Fruit fly (Drosophila melanogaster): ENCODE measurements around the gene CG31368.

CG31368 gene

DNA sequence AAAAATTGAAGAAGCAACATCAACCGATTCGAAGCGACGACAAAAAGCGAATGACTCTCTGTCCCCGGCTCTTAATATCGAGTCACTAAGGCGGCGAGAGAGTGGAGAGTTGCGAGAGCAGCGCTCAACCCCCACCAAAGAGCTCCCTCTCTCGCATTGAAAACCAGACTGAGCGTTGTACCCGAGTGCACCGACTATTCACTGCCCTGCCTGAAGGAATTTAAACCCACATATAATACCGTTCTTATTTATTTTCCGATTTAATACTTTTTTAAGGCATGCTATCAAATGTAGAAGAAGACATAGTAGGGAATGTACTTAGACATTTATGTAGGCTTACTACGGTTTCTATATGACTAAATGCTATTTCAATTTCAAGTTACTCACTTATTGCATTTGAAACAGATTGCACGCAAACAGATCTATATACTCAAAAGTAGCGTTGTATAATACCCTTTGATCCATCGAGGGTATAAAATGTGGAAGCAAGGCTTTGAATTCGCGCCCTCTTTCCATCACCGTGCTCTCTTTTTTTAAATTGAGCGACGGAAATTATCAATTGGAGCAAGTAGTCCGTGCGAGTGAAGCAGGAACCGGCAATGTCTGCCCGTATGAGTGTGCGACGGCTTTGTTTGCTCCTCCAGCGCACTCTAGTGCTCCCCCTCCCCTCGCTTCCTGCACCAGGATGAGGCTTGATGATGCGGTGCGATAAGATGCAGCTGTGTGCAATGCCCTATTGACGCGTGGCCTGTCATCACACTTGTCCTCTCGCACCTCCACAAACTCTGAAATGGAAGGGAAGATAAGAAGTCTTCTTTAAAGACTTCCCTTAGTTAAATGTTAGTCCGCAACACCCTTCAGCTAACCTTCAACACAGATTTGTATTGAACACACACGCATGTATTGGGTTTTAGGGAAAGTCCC is 4.8 kb downstream of the CG31368 start, which contains the start of gene mthl5 (continued):
- no peak for TF ChIP-seq pb (GFP tag; optimal IDR thresholded peaks at IDR 0.05)
- peak; percentile 55 for TF ChIP-seq HmgZ (tag; optimal IDR thresholded peaks at IDR 0.05)
- TF ChIP-seq CG2712 (tag; optimal IDR thresholded peaks at IDR 0.05), result peak; percentile 90
- TF ChIP-seq lilli (GFP tag; optimal IDR thresholded peaks at IDR 0.05), result peak; percentile 85
- TF ChIP-seq ara (GFP tag; IDR thresholded peaks at IDR 0.05), result peak; percentile 74; the same call in 1 of the 2 replicates
- TF ChIP-seq tx (GFP tag; optimal IDR thresholded peaks at IDR 0.05), result peak; percentile 79
- TF ChIP-seq jing (GFP tag; optimal IDR thresholded peaks at IDR 0.05), result peak; percentile 74
- peak; percentile 61 for TF ChIP-seq CG14965 (GFP tag; optimal IDR thresholded peaks at IDR 0.05; ENCODE audit: borderline replicate concordance)
- TF ChIP-seq CG11560 (tag; IDR thresholded peaks at IDR 0.05), result peak; percentile 53; the same call in 1 of the 3 replicates
- peak; percentile 41; the same call in 2 of the 3 replicates for TF ChIP-seq B-H1 (GFP tag; IDR thresholded peaks at IDR 0.05)
- no peak for TF ChIP-seq CG4854 (GFP tag; optimal IDR thresholded peaks at IDR 0.05)
- peak; percentile 86 for TF ChIP-seq CG7839 (tag; optimal IDR thresholded peaks at IDR 0.05)
- TF ChIP-seq CG10462 (GFP tag; optimal IDR thresholded peaks at IDR 0.05), result peak; percentile 69
- no peak for TF ChIP-seq CG6683 (GFP tag; optimal IDR thresholded peaks at IDR 0.05)
- peak; percentile 84 for TF ChIP-seq grau (tag; optimal IDR thresholded peaks at IDR 0.05)
- TF ChIP-seq CG34422 (GFP tag; IDR thresholded peaks at IDR 0.05), result peak; percentile 46; the same call in 2 of the 3 replicates
- TF ChIP-seq caup (GFP tag; optimal IDR thresholded peaks at IDR 0.05; ENCODE audit: severe bottlenecking), result peak; percentile 70
- peak; percentile 37 for TF ChIP-seq p53 (GFP tag; optimal IDR thresholded peaks at IDR 0.05)
- peak; percentile 84 for TF ChIP-seq fd96Cb (tag; optimal IDR thresholded peaks at IDR 0.05)
- no peak for TF ChIP-seq D (optimal IDR thresholded peaks at IDR 0.05)
- peak; percentile 87 for TF ChIP-seq D (GFP tag; optimal IDR thresholded peaks at IDR 0.05)
- TF ChIP-seq CG5245 (GFP tag; optimal IDR thresholded peaks at IDR 0.05), result peak; percentile 68
- TF ChIP-seq crol (GFP tag; IDR thresholded peaks at IDR 0.05), result peak; percentile 10; the same call in 1 of the 2 replicates
- TF ChIP-seq sug (tag; optimal IDR thresholded peaks at IDR 0.05), result no peak
- TF ChIP-seq CG9437 (GFP tag; optimal IDR thresholded peaks at IDR 0.05), result peak; percentile 73
- no peak for TF ChIP-seq CG11696 (GFP tag; IDR thresholded peaks at IDR 0.05)
- peak; percentile 84 for TF ChIP-seq Ptx1 (GFP tag; IDR thresholded peaks at IDR 0.05)
- TF ChIP-seq repo (GFP tag; optimal IDR thresholded peaks at IDR 0.05), result peak; percentile 55
- TF ChIP-seq CG17829 (tag; optimal IDR thresholded peaks at IDR 0.05), result peak; percentile 84
- peak; percentile 64; the same call in 1 of the 3 replicates for TF ChIP-seq CG7357 (GFP tag; IDR thresholded peaks at IDR 0.05)
- TF ChIP-seq ash1 (GFP tag; optimal IDR thresholded peaks at IDR 0.05), result no peak
- TF ChIP-seq Dll (GFP tag; IDR thresholded peaks at IDR 0.05; ENCODE audit: partially characterized antibody), result 0 out of 4 replicates have a peak, but pooled peaks have one; percentile 12
- no peak for TF ChIP-seq ham (GFP tag; IDR thresholded peaks at IDR 0.05)
- TF ChIP-seq sima (GFP tag; optimal IDR thresholded peaks at IDR 0.05), result no peak
- TF ChIP-seq ken (GFP tag; IDR thresholded peaks at IDR 0.05), result peak; percentile 82
- peak; percentile 51 for TF ChIP-seq pho (GFP tag; optimal IDR thresholded peaks at IDR 0.05)
- peak; percentile 73 for TF ChIP-seq Ada2b (GFP tag; IDR thresholded peaks at IDR 0.05)
- TF ChIP-seq disco-r (GFP tag; optimal IDR thresholded peaks at IDR 0.05), result peak; percentile 64
- TF ChIP-seq CG31365 (tag; optimal IDR thresholded peaks at IDR 0.05), result peak; percentile 24
- peak; percentile 89 for TF ChIP-seq Oli (tag; optimal IDR thresholded peaks at IDR 0.05)
- no peak for TF ChIP-seq mirr (GFP tag; optimal IDR thresholded peaks at IDR 0.05)
- TF ChIP-seq HLH3B (GFP tag; IDR thresholded peaks at IDR 0.05), result peak; percentile 73
- TF ChIP-seq CG31224 (GFP tag; IDR thresholded peaks at IDR 0.05), result no peak; the same call in 1 of the 2 replicates
- TF ChIP-seq wek (GFP tag; optimal IDR thresholded peaks at IDR 0.05), result peak; percentile 21
- TF ChIP-seq zen2 (GFP tag; IDR thresholded peaks at IDR 0.05; ENCODE audit: partially characterized antibody), result no peak
- TF ChIP-seq CG2199 (GFP tag; IDR thresholded peaks at IDR 0.05), result no peak
- TF ChIP-seq crc (GFP tag; optimal IDR thresholded peaks at IDR 0.05), result peak; percentile 76
- no peak; the same call in 2 of the 3 replicates for TF ChIP-seq CG6175 (GFP tag; IDR thresholded peaks at IDR 0.05)
- peak; percentile 84 for TF ChIP-seq CG2678 (tag; optimal IDR thresholded peaks at IDR 0.05)

All from whole organism, embryonic.